Fruit fly (Drosophila melanogaster): ENCODE results near the gene CG15169.

CG15169 gene

DNA sequence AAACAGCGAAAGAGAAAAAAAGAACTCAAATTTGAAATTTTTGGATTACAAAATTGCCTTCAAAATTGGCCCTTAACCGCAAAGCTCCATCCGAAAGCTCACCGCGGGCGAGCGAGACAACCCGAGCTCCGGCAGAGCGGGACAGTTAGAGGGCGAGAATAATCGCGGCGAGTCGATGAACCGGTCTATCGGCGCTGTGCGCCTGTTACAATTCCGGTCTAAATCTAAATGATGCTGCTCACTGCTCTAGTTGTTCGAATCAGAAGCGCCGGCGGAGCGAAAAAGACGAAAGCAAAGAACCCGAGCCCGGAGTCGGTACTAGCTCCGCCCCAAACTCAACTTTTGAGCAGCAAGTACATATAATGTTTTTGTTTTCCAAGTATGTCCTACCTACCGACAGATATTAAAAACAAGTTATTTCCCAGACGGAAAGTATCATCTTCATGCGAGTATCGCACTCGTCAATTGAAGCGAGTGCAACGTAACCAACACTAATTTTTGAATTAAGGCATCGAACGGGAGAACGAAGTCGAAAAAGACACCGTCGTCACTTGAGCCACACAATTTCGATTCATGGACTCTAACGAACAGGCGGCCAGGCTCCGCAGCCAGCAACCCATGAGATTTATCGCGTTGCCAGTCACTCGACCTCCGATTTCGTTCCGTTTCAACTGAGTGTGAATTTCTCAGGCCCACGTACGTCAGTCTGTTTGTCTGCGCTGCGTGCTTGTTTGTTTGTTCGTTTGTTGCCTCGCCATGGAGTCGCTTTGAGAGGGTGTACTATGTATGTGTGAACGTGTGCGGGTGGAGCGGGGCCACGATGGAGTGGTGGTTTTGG is 46.4 kb upstream of the CG15169 start (continued):
- no peak for TF ChIP-seq CG32532 (GFP tag; IDR thresholded peaks at IDR 0.05)
- no peak for TF ChIP-seq CG2120 (GFP tag; optimal IDR thresholded peaks at IDR 0.05)
- TF ChIP-seq fd96Cb (tag; optimal IDR thresholded peaks at IDR 0.05), result no peak
- TF ChIP-seq Stat92E (GFP tag; optimal IDR thresholded peaks at IDR 0.05), result peak in 1 of 3 experiments; percentile 27
- no peak for TF ChIP-seq CG2202 (tag; optimal IDR thresholded peaks at IDR 0.05)
- no peak for TF ChIP-seq CG6854 (GFP tag; optimal IDR thresholded peaks at IDR 0.05)
- no peak for TF ChIP-seq crc (GFP tag; optimal IDR thresholded peaks at IDR 0.05)
- TF ChIP-seq Hr78 (GFP tag; optimal IDR thresholded peaks at IDR 0.05), result peak in 1 of 2 experiments; percentile 85
- no peak for TF ChIP-seq CG10209 (GFP tag; optimal IDR thresholded peaks at IDR 0.05)
- no peak for TF ChIP-seq CG13123 (GFP tag; optimal IDR thresholded peaks at IDR 0.05)
- no peak for TF ChIP-seq grau (tag; optimal IDR thresholded peaks at IDR 0.05)
- no peak for TF ChIP-seq CG18476 (GFP tag; optimal IDR thresholded peaks at IDR 0.05)
- no peak for TF ChIP-seq CG16779 (GFP tag; IDR thresholded peaks at IDR 0.05)
- no peak for TF ChIP-seq danr (GFP tag; IDR thresholded peaks at IDR 0.05)
- peak; percentile 99 for TF ChIP-seq Lhr (GFP tag; optimal IDR thresholded peaks at IDR 0.05)
- no peak for TF ChIP-seq schlank (tag; optimal IDR thresholded peaks at IDR 0.05)
- TF ChIP-seq CG11398 (GFP tag; optimal IDR thresholded peaks at IDR 0.05), result no peak
- TF ChIP-seq Fer1 (GFP tag; optimal IDR thresholded peaks at IDR 0.05), result peak; percentile 48
- TF ChIP-seq CG7357 (GFP tag; IDR thresholded peaks at IDR 0.05), result no peak
- no peak for TF ChIP-seq fu2 (GFP tag; optimal IDR thresholded peaks at IDR 0.05)
- TF ChIP-seq CG34376 (GFP tag; optimal IDR thresholded peaks at IDR 0.05), result peak; percentile 79
- TF ChIP-seq D (optimal IDR thresholded peaks at IDR 0.05), result peak; percentile 37
- TF ChIP-seq D (GFP tag; optimal IDR thresholded peaks at IDR 0.05), result no peak
- TF ChIP-seq CG12744 (GFP tag; optimal IDR thresholded peaks at IDR 0.05), result no peak
- no peak for TF ChIP-seq Dref (GFP tag; IDR thresholded peaks at IDR 0.05)
- peak; percentile 100 for TF ChIP-seq kni (GFP tag; optimal IDR thresholded peaks at IDR 0.05)
- no peak for TF ChIP-seq CG10462 (GFP tag; optimal IDR thresholded peaks at IDR 0.05)
- TF ChIP-seq Adf1 (GFP tag; IDR thresholded peaks at IDR 0.05), result no peak
- no peak for TF ChIP-seq prd (optimal IDR thresholded peaks at IDR 0.05)
- TF ChIP-seq prd (GFP tag; IDR thresholded peaks at IDR 0.05), result no peak
- TF ChIP-seq CG33557 (GFP tag; optimal IDR thresholded peaks at IDR 0.05), result no peak
- TF ChIP-seq tin (GFP tag; optimal IDR thresholded peaks at IDR 0.05), result no peak
- TF ChIP-seq CG1832 (GFP tag; optimal IDR thresholded peaks at IDR 0.05), result peak; percentile 98
- TF ChIP-seq CG15601 (tag; optimal IDR thresholded peaks at IDR 0.05), result peak; percentile 34
- TF ChIP-seq C15 (GFP tag; IDR thresholded peaks at IDR 0.05), result no peak
- no peak for TF ChIP-seq Camta (GFP tag; optimal IDR thresholded peaks at IDR 0.05)
- no peak for TF ChIP-seq CG15269 (tag; optimal IDR thresholded peaks at IDR 0.05)
- TF ChIP-seq Mad (GFP tag; optimal IDR thresholded peaks at IDR 0.05), result no peak
- TF ChIP-seq CG6272 (GFP tag; IDR thresholded peaks at IDR 0.05), result no peak
- TF ChIP-seq CG4854 (GFP tag; optimal IDR thresholded peaks at IDR 0.05), result no peak
- TF ChIP-seq Nf-YA (GFP tag; IDR thresholded peaks at IDR 0.05), result no peak
- no peak for TF ChIP-seq CG2678 (tag; optimal IDR thresholded peaks at IDR 0.05)
- no peak for TF ChIP-seq wor (GFP tag; IDR thresholded peaks at IDR 0.05)
- no peak for TF ChIP-seq CG12391 (tag; optimal IDR thresholded peaks at IDR 0.05)
- TF ChIP-seq CG31365 (tag; optimal IDR thresholded peaks at IDR 0.05), result peak; percentile 33
- no peak for TF ChIP-seq knrl (GFP tag; IDR thresholded peaks at IDR 0.05; ENCODE audit: partially characterized antibody)
- TF ChIP-seq abd-A (tag; optimal IDR thresholded peaks at IDR 0.05), result peak; percentile 99
- peak in 1 of 2 experiments; percentile 10 for TF ChIP-seq Eip74EF (GFP tag; optimal IDR thresholded peaks at IDR 0.05)
- no peak for TF ChIP-seq gcm2 (GFP tag; optimal IDR thresholded peaks at IDR 0.05)

All from whole organism, embryonic.